Worm (Caenorhabditis elegans) whole organism, L3 larva: ENCODE data around the gene Y73F8A.5.

ENCODE experiments used
- R02D3.7 ChIP-seq: fragments of 150-350 bp; optimal IDR thresholded peaks from 2 replicates; lab custom pipeline; 2014; ENCODE audit warnings: missing biosample characterization, missing genetic modification characterization
- aly-2 ChIP-seq: fragments of 150-350 bp; optimal IDR thresholded peaks from 2 replicates; lab custom pipeline; 2014; ENCODE audit warnings: missing biosample characterization, missing genetic modification characterization
- ama-1 ChIP-seq: fragments of 150-350 bp; optimal IDR thresholded peaks from 2 replicates; lab custom pipeline; 2018
- ceh-9 ChIP-seq: sonication (generic microtip); optimal IDR thresholded peaks from 2 replicates; lab custom pipeline; 2018; ENCODE audit warnings: missing biosample characterization, missing genetic modification characterization
- daf-12 ChIP-seq: fragments of 150-350 bp; optimal IDR thresholded peaks from 2 replicates; lab custom pipeline; 2014; ENCODE audit warnings: missing biosample characterization, missing genetic modification reagents, missing genetic modification characterization
- elt-1 ChIP-seq: fragments of 150-350 bp; optimal IDR thresholded peaks from 2 replicates; lab custom pipeline; 2014; ENCODE audit warnings: missing biosample characterization, missing genetic modification characterization
- eor-1 ChIP-seq, 2 experiments: fragments of 150-350 bp; optimal IDR thresholded peaks; 2 replicates each; lab custom pipeline; 2014 to 2018; ENCODE audit warnings: missing biosample characterization in 2 of 2, missing genetic modification characterization in 2 of 2
- fkh-10 ChIP-seq: sonication (generic microtip); optimal IDR thresholded peaks from 2 replicates; lab custom pipeline; 2017; ENCODE audit warnings: missing biosample characterization, missing genetic modification reagents, missing genetic modification characterization
- fkh-2 ChIP-seq: fragments of 150-350 bp; optimal IDR thresholded peaks from 2 replicates; lab custom pipeline; 2014; ENCODE audit warnings: missing biosample characterization, missing genetic modification reagents, missing genetic modification characterization
- fos-1 ChIP-seq: fragments of 150-350 bp; optimal IDR thresholded peaks from 2 replicates; lab custom pipeline; 2014; ENCODE audit warnings: missing biosample characterization, missing genetic modification characterization
- hmg-11 ChIP-seq: sonication (generic microtip); optimal IDR thresholded peaks from 2 replicates; lab custom pipeline; 2016; ENCODE audit warnings: missing genetic modification characterization, missing compliant biosample characterization
- jun-1 ChIP-seq: fragments of 150-350 bp; optimal IDR thresholded peaks from 2 replicates; lab custom pipeline; 2014; ENCODE audit warnings: missing biosample characterization, missing genetic modification reagents, missing genetic modification characterization
- lin-15B ChIP-seq: fragments of 150-350 bp; optimal IDR thresholded peaks from 2 replicates; lab custom pipeline; 2014; ENCODE audit warnings: missing biosample characterization, missing genetic modification characterization
- lin-39 ChIP-seq: fragments of 150-350 bp; optimal IDR thresholded peaks from 2 replicates; lab custom pipeline; 2018; ENCODE audit warnings: missing biosample characterization, missing genetic modification reagents, missing genetic modification characterization
- lsy-12 ChIP-seq: sonication (generic microtip); optimal IDR thresholded peaks from 2 replicates; lab custom pipeline; 2016; ENCODE audit warnings: mild to moderate bottlenecking, missing genetic modification characterization, missing compliant biosample characterization
- mdl-1 ChIP-seq: fragments of 150-350 bp; optimal IDR thresholded peaks from 2 replicates; lab custom pipeline; 2014; ENCODE audit warnings: missing biosample characterization, missing genetic modification characterization
- mml-1 ChIP-seq: fragments of 150-350 bp; sonication (generic microtip); optimal IDR thresholded peaks from 3 replicates; lab custom pipeline; 2014; ENCODE audit warnings: missing biosample characterization, missing genetic modification characterization
- nfya-1 ChIP-seq: sonication (generic microtip); optimal IDR thresholded peaks from 2 replicates; lab custom pipeline; 2017; ENCODE audit warnings: missing genetic modification characterization, mild to moderate bottlenecking, missing compliant biosample characterization, antibody characterized with exemption, moderate library complexity; ENCODE audit not compliant: insufficient read depth
- nhr-11 ChIP-seq: fragments of 150-350 bp; optimal IDR thresholded peaks from 2 replicates; lab custom pipeline; 2014; ENCODE audit warnings: missing biosample characterization, missing genetic modification characterization
- nhr-12 ChIP-seq: fragments of 150-350 bp; optimal IDR thresholded peaks from 2 replicates; lab custom pipeline; 2014; ENCODE audit warnings: missing biosample characterization, missing genetic modification characterization
- nhr-237 ChIP-seq: fragments of 150-350 bp; optimal IDR thresholded peaks from 2 replicates; lab custom pipeline; 2014; ENCODE audit warnings: missing biosample characterization, missing genetic modification characterization
- nhr-28 ChIP-seq: fragments of 150-350 bp; optimal IDR thresholded peaks from 2 replicates; lab custom pipeline; 2014; ENCODE audit warnings: missing biosample characterization, missing genetic modification characterization
- nhr-67 ChIP-seq: fragments of 150-350 bp; optimal IDR thresholded peaks from 2 replicates; lab custom pipeline; 2014; ENCODE audit warnings: missing biosample characterization, missing genetic modification characterization
- nhr-76 ChIP-seq: fragments of 150-350 bp; sonication (generic microtip); optimal IDR thresholded peaks from 5 replicates; lab custom pipeline; 2014; ENCODE audit warnings: missing biosample characterization, missing genetic modification characterization
- nhr-77 ChIP-seq: fragments of 150-350 bp; optimal IDR thresholded peaks from 2 replicates; lab custom pipeline; 2014; ENCODE audit warnings: missing biosample characterization, missing genetic modification characterization
- pha-4 ChIP-seq: fragments of 150-350 bp; optimal IDR thresholded peaks from 2 replicates; lab custom pipeline; 2014; ENCODE audit warnings: missing biosample characterization, missing genetic modification reagents, missing genetic modification characterization
- pqm-1 ChIP-seq: fragments of 150-350 bp; optimal IDR thresholded peaks from 2 replicates; lab custom pipeline; 2017; ENCODE audit warnings: missing biosample characterization, missing genetic modification characterization, inconsistent platforms
- skn-1 ChIP-seq: fragments of 150-350 bp; optimal IDR thresholded peaks from 2 replicates; lab custom pipeline; 2014; ENCODE audit warnings: missing biosample characterization, missing genetic modification characterization
- snpc-4 ChIP-seq: fragments of 150-350 bp; optimal IDR thresholded peaks from 2 replicates; lab custom pipeline; 2014; ENCODE audit warnings: missing biosample characterization, missing genetic modification characterization
- tbx-2 ChIP-seq: sonication (generic microtip); optimal IDR thresholded peaks from 2 replicates; lab custom pipeline; 2016; ENCODE audit warnings: mild to moderate bottlenecking, missing genetic modification characterization, missing compliant biosample characterization
- unc-39 ChIP-seq: sonication (generic microtip); optimal IDR thresholded peaks from 4 replicates; lab custom pipeline; 2017; ENCODE audit warnings: missing biosample characterization, missing genetic modification characterization
- zag-1 ChIP-seq: fragments of 150-350 bp; optimal IDR thresholded peaks from 2 replicates; lab custom pipeline; 2014; ENCODE audit warnings: missing biosample characterization, missing genetic modification characterization
- ztf-11 ChIP-seq: fragments of 150-350 bp; optimal IDR thresholded peaks from 2 replicates; lab custom pipeline; 2014; ENCODE audit warnings: missing biosample characterization, missing genetic modification characterization

Gene Y73F8A.5

DNA sequence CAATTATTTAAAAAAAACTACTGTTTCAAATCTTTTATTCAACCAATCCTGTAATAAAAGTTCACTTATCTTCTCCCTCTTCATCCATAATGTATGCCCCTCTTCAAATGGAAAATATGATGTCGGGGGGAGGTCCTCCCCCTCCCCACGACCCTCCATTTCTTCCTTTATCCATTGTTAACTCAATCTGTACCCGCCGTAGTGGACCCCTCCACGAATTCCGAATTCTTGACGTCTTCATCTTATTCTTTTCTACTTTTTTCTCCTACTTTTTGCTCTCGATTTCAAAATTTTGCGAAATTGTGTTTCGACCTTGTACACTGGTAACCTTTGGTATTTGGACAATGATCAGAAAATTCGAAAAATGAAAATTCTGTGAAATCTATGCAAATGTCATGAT, 23.8 kb upstream of the Y73F8A.5 start, which contains the start of gene lgc-52:
Gene lgc-52 (plus strand): TSS at position 268 of the 400 bp plus-strand sequence.
- TF ChIP-seq fkh-10 (GFP tag; lab: Kevin White, UChicago), result peak; percentile 6
- TF ChIP-seq pqm-1 (tag; lab: Kevin White, UChicago), result no peak

ce11 chrIV:15245655-15246054, 14.0 kb upstream of the Y73F8A.5 start, which contains the start of gene Y73F8A.36:
TSS of gene Y73F8A.36 (plus strand) at chrIV:15245955.
- TF ChIP-seq ceh-9 (no peak), tbx-2 (no peak)

DNA sequence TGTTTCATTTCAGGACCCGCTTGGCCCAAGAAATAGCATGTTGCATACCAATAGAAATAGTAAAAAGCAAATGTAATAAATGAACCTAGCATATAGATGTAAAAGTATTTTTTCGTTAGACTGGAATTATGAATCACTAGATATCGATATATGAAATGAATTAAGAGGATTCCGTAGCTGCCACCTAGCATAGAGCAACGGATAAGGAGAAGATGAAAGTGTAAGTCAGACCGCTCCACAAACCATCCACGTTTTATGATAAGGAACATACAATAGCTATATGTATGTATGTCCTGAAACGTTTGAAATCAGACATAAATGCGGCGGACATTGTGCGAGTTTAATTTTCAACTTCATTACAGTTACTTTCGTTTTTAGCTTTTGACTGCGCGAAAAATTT, 8.6 kb upstream of the Y73F8A.5 start:
- no peak for TF ChIP-seq elt-1 (tag; lab: Kevin White, UChicago)
- TF ChIP-seq lsy-12 (tag; lab: Kevin White, UChicago), result no peak
- TF ChIP-seq fkh-10 (GFP tag; lab: Kevin White, UChicago), result no peak
- no peak for TF ChIP-seq nhr-67 (tag; lab: Kevin White, UChicago)
- no peak for TF ChIP-seq nhr-76
- TF ChIP-seq nhr-11 (tag; lab: Kevin White, UChicago), result no peak
- no peak for TF ChIP-seq eor-1 (tag; optimal IDR thresholded peaks at IDR 0.05; lab: Kevin White, UChicago)
- no peak for TF ChIP-seq ztf-11
- TF ChIP-seq mml-1, result no peak
- no peak for TF ChIP-seq ceh-9
- no peak for TF ChIP-seq nhr-77 (tag; lab: Kevin White, UChicago)
- TF ChIP-seq daf-12 (tag; lab: Kevin White, UChicago), result no peak
- TF ChIP-seq zag-1 (tag; lab: Kevin White, UChicago), result no peak
- no peak for TF ChIP-seq unc-39 (tag; lab: Kevin White, UChicago)
- TF ChIP-seq fkh-2 (tag; lab: Kevin White, UChicago), result no peak

DNA sequence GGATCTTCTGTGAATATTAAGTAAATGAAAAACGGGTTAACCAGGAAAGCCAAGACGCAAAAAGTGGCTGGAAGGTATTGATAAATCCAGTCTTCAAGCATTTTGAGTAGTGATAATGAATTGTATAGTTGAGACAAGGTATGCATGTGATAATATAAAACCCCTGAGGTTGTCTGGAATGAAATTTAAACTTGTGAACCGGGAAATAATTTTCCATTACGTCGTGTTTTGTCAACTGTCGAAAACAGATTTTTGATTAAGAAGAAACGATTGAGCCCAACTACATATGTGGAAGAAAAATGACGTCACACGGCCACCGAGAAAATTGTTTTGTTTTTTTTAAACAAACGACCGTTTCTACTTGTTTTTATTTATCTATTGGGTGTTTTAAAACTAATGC, 7.5 kb upstream of the Y73F8A.5 start, which contains the start of gene srj-42:
Gene srj-42 (minus strand): TSS at position 101 of the 400 bp plus-strand sequence.
- TF ChIP-seq pha-4 (tag; lab: Kevin White, UChicago) (no peak), nhr-12 (tag; lab: Kevin White, UChicago) (no peak), snpc-4 (tag; lab: Kevin White, UChicago) (no peak), lin-15B (tag; lab: Kevin White, UChicago) (no peak), ceh-9 (no peak), nhr-237 (no peak), eor-1 (tag; optimal IDR thresholded peaks at IDR 0.05; lab: Kevin White, UChicago) (no peak), aly-2 (tag; lab: Kevin White, UChicago) (no peak), tbx-2 (no peak), jun-1 (tag; lab: Kevin White, UChicago) (no peak), R02D3.7 (tag; lab: Kevin White, UChicago) (no peak), fos-1 (tag; lab: Kevin White, UChicago) (no peak), skn-1 (tag; lab: Kevin White, UChicago) (no peak), ama-1 (lab: Kevin White, UChicago) (no peak)

DNA sequence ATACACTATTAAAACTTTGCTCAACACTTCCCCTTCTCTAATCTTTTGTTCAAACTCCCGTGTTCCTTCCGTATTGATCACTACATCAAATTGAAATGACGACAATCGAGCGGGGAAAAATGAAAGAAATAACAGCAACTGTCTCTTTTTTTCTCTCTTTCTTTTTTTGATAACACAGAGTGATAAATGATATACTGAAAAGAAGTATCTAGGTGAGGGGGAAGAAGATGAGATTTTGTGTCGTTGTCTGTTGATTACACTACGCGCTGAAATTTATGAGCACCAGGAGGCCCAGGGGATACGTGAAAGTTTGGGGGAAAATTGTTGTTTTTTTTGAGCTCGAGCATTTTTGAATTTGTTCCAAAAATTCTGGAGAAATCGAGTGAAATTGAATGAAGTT, 14.4 kb downstream of the Y73F8A.5 start:
- TF ChIP-seq nfya-1 (tag; lab: Kevin White, UChicago) (peak; percentile 20), hmg-11 (no peak), nhr-11 (tag; lab: Kevin White, UChicago) (peak; percentile 7), lin-39 (tag; lab: Kevin White, UChicago) (peak; percentile 16)

- TF ChIP-seq daf-12 (tag; lab: Kevin White, UChicago), result no peak
- TF ChIP-seq nhr-28, result no peak
- TF ChIP-seq ama-1 (lab: Kevin White, UChicago), result no peak
- no peak for TF ChIP-seq fkh-2 (tag; lab: Kevin White, UChicago)
- no peak for TF ChIP-seq mdl-1 (tag; lab: Kevin White, UChicago)
- TF ChIP-seq snpc-4 (tag; lab: Kevin White, UChicago), result no peak
- no peak for TF ChIP-seq lin-39 (tag; lab: Kevin White, UChicago)
- TF ChIP-seq ztf-11, result no peak
- TF ChIP-seq, all 47 proteins: peak for 0
Measured at ce11 chrIV:15275363-15275854, 15.7 kb downstream of the Y73F8A.5 start, which contains the start of gene ccg-1. TSS of gene ccg-1 (minus strand) at chrIV:15275804.
